Fruit fly (Drosophila melanogaster) whole organism, embryonic: ENCODE measurements around the gene neur.

Source experiments
- BEAF-32 ChIP-seq: fragments of 200-800 bp; sonication (Bioruptor generic); optimal IDR thresholded peaks from 3 replicates; lab custom pipeline; 2017; ENCODE audit warnings: missing biosample characterization, missing genetic modification characterization, mild to moderate bottlenecking, moderate library complexity, missing genetic modification reagents
- CG10147 ChIP-seq: fragments of 200-800 bp; sonication (Bioruptor generic); optimal IDR thresholded peaks from 2 replicates; lab custom pipeline; 2019; ENCODE audit warnings: missing biosample characterization, mild to moderate bottlenecking, missing genetic modification characterization, moderate library complexity
- CG10543 ChIP-seq: fragments of 200-800 bp; sonication (Bioruptor generic); optimal IDR thresholded peaks from 3 replicates; lab custom pipeline; 2017; ENCODE audit warnings: missing biosample characterization, mild to moderate bottlenecking, missing genetic modification characterization, moderate library complexity
- CG11695 ChIP-seq: fragments of 200-800 bp; sonication (Bioruptor generic); IDR thresholded peaks from 3 replicates; pipeline ENCODE4 v1.3.6; 2022; ENCODE audit warnings: missing biosample characterization, missing genetic modification characterization
- CG12769 ChIP-seq: fragments of 200-800 bp; sonication (Bioruptor generic); optimal IDR thresholded peaks from 2 replicates; lab custom pipeline; 2019; ENCODE audit warnings: missing biosample characterization, mild to moderate bottlenecking, missing genetic modification characterization, moderate library complexity
- CG16813 ChIP-seq: fragments of 200-800 bp; sonication (Bioruptor generic); IDR thresholded peaks from 3 replicates; pipeline ENCODE4 v1.3.6; 2022; ENCODE audit warnings: missing biosample characterization, missing genetic modification characterization; ENCODE audit not compliant: partially characterized antibody
- CG17612 ChIP-seq: fragments of 200-800 bp; sonication (Bioruptor generic); IDR thresholded peaks from 2 replicates; pipeline ENCODE4 v1.3.6; 2022; ENCODE audit warnings: missing biosample characterization, missing genetic modification characterization
- CG18011 ChIP-seq: fragments of 200-800 bp; sonication (Bioruptor generic); optimal IDR thresholded peaks from 2 replicates; lab custom pipeline; 2017; ENCODE audit warnings: missing biosample characterization, missing genetic modification characterization, mild to moderate bottlenecking, moderate library complexity, missing genotype
- CG1832 ChIP-seq: fragments of 200-800 bp; sonication (Bioruptor generic); optimal IDR thresholded peaks from 2 replicates; lab custom pipeline; 2017; ENCODE audit warnings: missing biosample characterization, mild to moderate bottlenecking, missing genetic modification characterization, inconsistent platforms
- CG2678 ChIP-seq: fragments of 200-800 bp; sonication (Bioruptor generic); optimal IDR thresholded peaks from 3 replicates; lab custom pipeline; 2019; ENCODE audit warnings: missing biosample characterization, mild to moderate bottlenecking, missing genetic modification characterization, moderate library complexity
- CG31365 ChIP-seq: fragments of 200-800 bp; sonication (Bioruptor generic); optimal IDR thresholded peaks from 2 replicates; lab custom pipeline; 2018; ENCODE audit warnings: missing biosample characterization, mild to moderate bottlenecking, missing genetic modification characterization
- CG34376 ChIP-seq: fragments of 200-800 bp; sonication (Bioruptor generic); optimal IDR thresholded peaks from 2 replicates; lab custom pipeline; 2018; ENCODE audit warnings: missing biosample characterization, mild to moderate bottlenecking, missing genetic modification characterization
- CG3726 ChIP-seq: fragments of 200-800 bp; sonication (Bioruptor generic); IDR thresholded peaks from 3 replicates; pipeline ENCODE4, ENCODE4 v1.3.6; 2022; ENCODE audit warnings: missing biosample characterization, missing genetic modification characterization
- CG6654 ChIP-seq: fragments of 200-800 bp; sonication (Bioruptor generic); optimal IDR thresholded peaks from 2 replicates; lab custom pipeline; 2017; ENCODE audit warnings: missing biosample characterization, mild to moderate bottlenecking, missing genetic modification characterization
- CG6683 ChIP-seq: fragments of 200-800 bp; sonication (Bioruptor generic); optimal IDR thresholded peaks from 2 replicates; lab custom pipeline; 2017; ENCODE audit warnings: missing biosample characterization, mild to moderate bottlenecking, missing genetic modification characterization, missing genetic modification reagents
- CG6791 ChIP-seq: fragments of 200-800 bp; sonication (Bioruptor generic); IDR thresholded peaks from 3 replicates; pipeline ENCODE4 v1.3.6; 2022; ENCODE audit warnings: missing biosample characterization, missing genetic modification characterization; ENCODE audit not compliant: partially characterized antibody
- CG8290 ChIP-seq, 3 experiments: fragments of 200-800 bp; sonication (Bioruptor generic); optimal IDR thresholded peaks; 2 replicates each; lab custom pipeline; 2016 to 2019; ENCODE audit warnings: missing biosample characterization in 3 of 3, missing genetic modification characterization in 3 of 3, mild to moderate bottlenecking in 2 of 3, moderate library complexity in 1 of 3
- CG8478 ChIP-seq: fragments of >200 bp; optimal IDR thresholded peaks from 2 replicates; lab custom pipeline; 2018
- Dbx ChIP-seq: fragments of 200-800 bp; sonication (Bioruptor generic); IDR thresholded peaks from 3 replicates; pipeline ENCODE4 v1.3.6; 2022; ENCODE audit warnings: missing biosample characterization, missing genetic modification characterization
- Dp ChIP-seq: fragments of 200-800 bp; sonication (Bioruptor generic); optimal IDR thresholded peaks from 2 replicates; lab custom pipeline; 2018; ENCODE audit warnings: missing biosample characterization, mild to moderate bottlenecking, missing genetic modification characterization, moderate library complexity
- Elba2 ChIP-seq: fragments of 200-800 bp; sonication (Bioruptor generic); optimal IDR thresholded peaks from 3 replicates; lab custom pipeline; 2016; ENCODE audit warnings: missing biosample characterization, missing genetic modification characterization
- Fer1 ChIP-seq: fragments of 200-800 bp; sonication (Bioruptor generic); optimal IDR thresholded peaks from 2 replicates; lab custom pipeline; 2017; ENCODE audit warnings: missing biosample characterization, mild to moderate bottlenecking, missing genetic modification characterization
- Hr51 ChIP-seq, 2 experiments: fragments of 200-800 bp; sonication (Bioruptor generic); optimal IDR thresholded peaks; 2 replicates in 1 of 2; 3 replicates in 1 of 2; lab custom pipeline; 2016 to 2018; ENCODE audit warnings: missing biosample characterization in 2 of 2, missing genetic modification characterization in 2 of 2, mild to moderate bottlenecking in 1 of 2, moderate library complexity in 1 of 2
- MESR4 ChIP-seq: fragments of 200-800 bp; sonication (Bioruptor generic); optimal IDR thresholded peaks from 2 replicates; lab custom pipeline; 2018; ENCODE audit warnings: missing biosample characterization, mild to moderate bottlenecking, missing genetic modification characterization, moderate library complexity
- Mad ChIP-seq: fragments of 200-800 bp; sonication (Bioruptor generic); optimal IDR thresholded peaks from 2 replicates; lab custom pipeline; 2016; ENCODE audit warnings: missing biosample characterization, missing genetic modification characterization
- Med ChIP-seq: fragments of 200-800 bp; sonication (Bioruptor generic); peaks from one replicate; lab custom pipeline; 2016; ENCODE audit warnings: missing biosample characterization, missing genetic modification characterization, mild to moderate bottlenecking, inconsistent platforms, moderate library complexity
- Mes4 ChIP-seq: fragments of 200-800 bp; sonication (Bioruptor generic); optimal IDR thresholded peaks from 2 replicates; lab custom pipeline; 2016; ENCODE audit warnings: missing biosample characterization, missing genetic modification characterization
- Side ChIP-seq: fragments of 200-800 bp; sonication (Bioruptor generic); optimal IDR thresholded peaks from 2 replicates; lab custom pipeline; 2016; ENCODE audit warnings: missing biosample characterization, missing genetic modification characterization
- Xrp1 ChIP-seq: fragments of 200-800 bp; sonication (Bioruptor generic); IDR thresholded peaks from 2 replicates; pipeline ENCODE4 v1.3.6; 2022; ENCODE audit warnings: missing biosample characterization, missing genetic modification characterization
- bigmax ChIP-seq: fragments of 200-800 bp; sonication (Bioruptor generic); optimal IDR thresholded peaks from 2 replicates; lab custom pipeline; 2018; ENCODE audit warnings: missing biosample characterization, mild to moderate bottlenecking, missing genetic modification characterization
- br ChIP-seq: fragments of >200 bp; optimal IDR thresholded peaks from 2 replicates; lab custom pipeline; 2017
- cad ChIP-seq: fragments of >200 bp; optimal IDR thresholded peaks from 2 replicates; lab custom pipeline; 2017; ENCODE audit warnings: missing biosample characterization, missing genetic modification characterization
- cg ChIP-seq: fragments of 200-800 bp; sonication (Bioruptor generic); optimal IDR thresholded peaks from 3 replicates; lab custom pipeline; 2019; ENCODE audit warnings: missing biosample characterization, mild to moderate bottlenecking, missing genetic modification characterization, moderate library complexity
- chm ChIP-seq: fragments of 200-800 bp; sonication (Bioruptor generic); IDR thresholded peaks from 2 replicates; pipeline ENCODE4 v1.3.6; 2022; ENCODE audit warnings: missing biosample characterization, missing genetic modification characterization
- crp ChIP-seq, 2 experiments: fragments of 200-800 bp; sonication (Bioruptor generic); optimal IDR thresholded peaks; 2 replicates in 1 of 2; 3 replicates in 1 of 2; lab custom pipeline; 2017; ENCODE audit warnings: missing biosample characterization in 2 of 2, missing genetic modification characterization in 2 of 2, mild to moderate bottlenecking in 1 of 2, moderate library complexity in 1 of 2
- cwo ChIP-seq: fragments of 200-800 bp; sonication (Bioruptor generic); optimal IDR thresholded peaks from 3 replicates; lab custom pipeline; 2017; ENCODE audit warnings: missing biosample characterization, missing genetic modification characterization, mild to moderate bottlenecking, moderate library complexity, missing genetic modification reagents
- dm ChIP-seq: fragments of 200-800 bp; sonication (Bioruptor generic); optimal IDR thresholded peaks from 3 replicates; lab custom pipeline; 2016; ENCODE audit warnings: missing biosample characterization, missing genetic modification characterization
- luna ChIP-seq: fragments of 200-800 bp; sonication (Bioruptor generic); optimal IDR thresholded peaks from 2 replicates; lab custom pipeline; 2016; ENCODE audit warnings: missing biosample characterization, missing genetic modification characterization
- nerfin-1 ChIP-seq: fragments of 200-800 bp; sonication (Bioruptor generic); optimal IDR thresholded peaks from 3 replicates; lab custom pipeline; 2019; ENCODE audit warnings: missing biosample characterization, mild to moderate bottlenecking, missing genetic modification characterization, moderate library complexity
- pfk ChIP-seq: fragments of 200-800 bp; sonication (Bioruptor generic); optimal IDR thresholded peaks from 2 replicates; lab custom pipeline; 2018; ENCODE audit warnings: missing biosample characterization, mild to moderate bottlenecking, missing genetic modification characterization, moderate library complexity
- sug ChIP-seq: fragments of 200-800 bp; optimal IDR thresholded peaks from 2 replicates; lab custom pipeline; 2019; ENCODE audit warnings: missing biosample characterization, mild to moderate bottlenecking, missing genetic modification characterization, moderate library complexity
- tll ChIP-seq, 2 experiments: fragments of 200-800 bp in 1 of 2; fragments of >200 bp in 1 of 2; sonication (Bioruptor generic) in 1 of 2; optimal IDR thresholded peaks; 2 replicates each; lab custom pipeline; 2017 to 2019; ENCODE audit warnings: missing biosample characterization in 2 of 2, missing genetic modification characterization in 2 of 2, mild to moderate bottlenecking in 1 of 2, moderate library complexity in 1 of 2
- trem ChIP-seq: fragments of 200-800 bp; optimal IDR thresholded peaks from 3 replicates; lab custom pipeline; 2019; ENCODE audit warnings: missing biosample characterization, mild to moderate bottlenecking, missing genetic modification characterization, moderate library complexity
- zen ChIP-seq: fragments of 200-800 bp; sonication (Bioruptor generic); optimal IDR thresholded peaks from 3 replicates; lab custom pipeline; 2018; ENCODE audit warnings: missing biosample characterization, mild to moderate bottlenecking, missing genetic modification characterization, moderate library complexity

neur gene

dm6 chr3R:9047561-9048465, 8.5 kb upstream of the neur start, which contains the start of gene Rel (continued):
- TF ChIP-seq CG2678 (tag; lab: Kevin White, UChicago) = peak; percentile 86
- peak; percentile 69 for TF ChIP-seq pfk (GFP tag; lab: Kevin White, UChicago)
- no peak for TF ChIP-seq CG3726 (GFP tag; lab: Robert Waterston, UW)
- peak; percentile 41 for TF ChIP-seq Fer1
- TF ChIP-seq cad (GFP tag; lab: Kevin White, UChicago) = no peak
- peak; percentile 11 for TF ChIP-seq CG31365 (tag; lab: Kevin White, UChicago)
- peak; percentile 26 for TF ChIP-seq CG6654
- no peak for TF ChIP-seq bigmax (GFP tag; lab: Kevin White, UChicago)
- no peak for TF ChIP-seq CG17612
- no peak for TF ChIP-seq Mes4 (GFP tag; lab: Kevin White, UChicago)
- peak; percentile 29 for TF ChIP-seq luna (GFP tag; lab: Kevin White, UChicago)
- peak; percentile 30 to 79 for TF ChIP-seq Hr51 (GFP tag; optimal IDR thresholded peaks at IDR 0.05; lab: Kevin White, UChicago)

- TF ChIP-seq Elba2 (peak; percentile 87), dm (GFP tag; lab: Kevin White, UChicago) (peak; percentile 12), nerfin-1 (tag; lab: Kevin White, UChicago) (peak; percentile 67), crp (GFP tag; optimal IDR thresholded peaks at IDR 0.05; lab: Kevin White, UChicago) (peak in 1 of 2 experiments; percentile 79), cwo (GFP tag; lab: Kevin White, UChicago) (no peak), Side (no peak), CG10147 (no peak), MESR4 (peak; percentile 11), trem (peak; percentile 20), Dp (GFP tag; lab: Kevin White, UChicago) (peak; percentile 24)
Observed at dm6 chr3R:9046954-9047353, 7.7 kb upstream of the neur start.

dm6 chr3R:9045733-9046132, 6.5 kb upstream of the neur start:
- no peak for TF ChIP-seq CG6791 (GFP tag; lab: Robert Waterston, UW)
- no peak for TF ChIP-seq zen (tag; lab: Kevin White, UChicago)
- no peak for TF ChIP-seq Xrp1 (GFP tag; lab: Robert Waterston, UW)
- TF ChIP-seq CG6683 (GFP tag; lab: Kevin White, UChicago) = no peak
- TF ChIP-seq CG8478 (lab: Kevin White, UChicago) = peak; percentile 14
- TF ChIP-seq CG11695 (GFP tag; lab: Robert Waterston, UW) = no peak
- 0 out of 3 replicates have a peak, but pooled peaks have one; percentile 20 for TF ChIP-seq Dbx (GFP tag; lab: Robert Waterston, UW)
- no peak for TF ChIP-seq Mad (GFP tag; lab: Kevin White, UChicago)
- no peak for TF ChIP-seq tll (GFP tag; optimal IDR thresholded peaks at IDR 0.05; lab: Kevin White, UChicago)

dm6 chr3R:9043610-9044009, 4.3 kb upstream of the neur start:
- no peak for TF ChIP-seq CG16813
- TF ChIP-seq cg (GFP tag; lab: Kevin White, UChicago) = peak; percentile 2
- TF ChIP-seq CG8290 (GFP tag; optimal IDR thresholded peaks at IDR 0.05; lab: Kevin White, UChicago) = no peak
- peak in 1 of 2 experiments; percentile 9 for TF ChIP-seq CG8290 (tag; optimal IDR thresholded peaks at IDR 0.05; lab: Kevin White, UChicago)
- peak; percentile 36 for TF ChIP-seq CG12769 (tag; lab: Kevin White, UChicago)
- TF ChIP-seq Med (GFP tag; lab: Kevin White, UChicago) = peak; percentile 44
- TF ChIP-seq CG34376 (GFP tag; lab: Kevin White, UChicago) = peak; percentile 74
- peak; percentile 25 for TF ChIP-seq sug
- no peak for TF ChIP-seq chm (GFP tag; lab: Robert Waterston, UW)
- TF ChIP-seq CG10543 (GFP tag; lab: Kevin White, UChicago) = no peak
- TF ChIP-seq BEAF-32 = peak; percentile 1
- TF ChIP-seq CG18011 (GFP tag; lab: Kevin White, UChicago) = no peak
- TF ChIP-seq CG1832 (GFP tag; lab: Kevin White, UChicago) = no peak
- no peak for TF ChIP-seq br
